Worm (Caenorhabditis elegans) whole organism, L3 larva: ENCODE results near the gene Y51H4A.6.

Experiments
- R02D3.7 ChIP-seq: fragments of 150-350 bp; optimal IDR thresholded peaks from 2 replicates; lab custom pipeline; 2014; ENCODE audit warnings: missing biosample characterization, missing genetic modification characterization
- ceh-16 ChIP-seq: sonication (generic microtip); optimal IDR thresholded peaks from 2 replicates; lab custom pipeline; 2017; ENCODE audit warnings: missing biosample characterization, missing genetic modification characterization
- ceh-28 ChIP-seq: fragments of 150-350 bp; optimal IDR thresholded peaks from 2 replicates; lab custom pipeline; 2014; ENCODE audit warnings: missing biosample characterization, missing genetic modification reagents, missing genetic modification characterization
- ceh-82 ChIP-seq: fragments of 150-350 bp; optimal IDR thresholded peaks from 2 replicates; lab custom pipeline; 2014; ENCODE audit warnings: missing biosample characterization, missing genetic modification characterization
- daf-12 ChIP-seq: fragments of 150-350 bp; optimal IDR thresholded peaks from 2 replicates; lab custom pipeline; 2014; ENCODE audit warnings: missing biosample characterization, missing genetic modification reagents, missing genetic modification characterization
- egl-27 ChIP-seq: sonication (generic microtip); optimal IDR thresholded peaks from 4 replicates; lab custom pipeline; 2017; ENCODE audit warnings: missing biosample characterization, missing genetic modification reagents, missing genetic modification characterization
- egl-5 ChIP-seq: fragments of 150-350 bp; optimal IDR thresholded peaks from 2 replicates; lab custom pipeline; 2017; ENCODE audit warnings: missing biosample characterization, missing genetic modification reagents, missing genetic modification characterization, inconsistent platforms
- elt-1 ChIP-seq: fragments of 150-350 bp; optimal IDR thresholded peaks from 2 replicates; lab custom pipeline; 2014; ENCODE audit warnings: missing biosample characterization, missing genetic modification characterization
- elt-2 ChIP-seq: sonication (generic microtip); optimal IDR thresholded peaks from 2 replicates; lab custom pipeline; 2016; ENCODE audit warnings: missing genetic modification reagents, mild to moderate bottlenecking, missing genetic modification characterization, missing compliant biosample characterization
- eor-1 ChIP-seq, 2 experiments: fragments of 150-350 bp; optimal IDR thresholded peaks; 2 replicates each; lab custom pipeline; 2014 to 2018; ENCODE audit warnings: missing biosample characterization in 2 of 2, missing genetic modification characterization in 2 of 2
- hmg-11 ChIP-seq: sonication (generic microtip); optimal IDR thresholded peaks from 2 replicates; lab custom pipeline; 2016; ENCODE audit warnings: missing genetic modification characterization, missing compliant biosample characterization
- lin-15B ChIP-seq: fragments of 150-350 bp; optimal IDR thresholded peaks from 2 replicates; lab custom pipeline; 2014; ENCODE audit warnings: missing biosample characterization, missing genetic modification characterization
- lin-39 ChIP-seq: fragments of 150-350 bp; optimal IDR thresholded peaks from 2 replicates; lab custom pipeline; 2018; ENCODE audit warnings: missing biosample characterization, missing genetic modification reagents, missing genetic modification characterization
- lsy-12 ChIP-seq: sonication (generic microtip); optimal IDR thresholded peaks from 2 replicates; lab custom pipeline; 2016; ENCODE audit warnings: mild to moderate bottlenecking, missing genetic modification characterization, missing compliant biosample characterization
- mdl-1 ChIP-seq: fragments of 150-350 bp; optimal IDR thresholded peaks from 2 replicates; lab custom pipeline; 2014; ENCODE audit warnings: missing biosample characterization, missing genetic modification characterization
- nhr-12 ChIP-seq: fragments of 150-350 bp; optimal IDR thresholded peaks from 2 replicates; lab custom pipeline; 2014; ENCODE audit warnings: missing biosample characterization, missing genetic modification characterization
- nhr-25 ChIP-seq: sonication (generic microtip); optimal IDR thresholded peaks from 2 replicates; lab custom pipeline; 2017; ENCODE audit warnings: missing biosample characterization, missing genetic modification characterization
- nhr-28 ChIP-seq: fragments of 150-350 bp; optimal IDR thresholded peaks from 2 replicates; lab custom pipeline; 2014; ENCODE audit warnings: missing biosample characterization, missing genetic modification characterization
- nhr-67 ChIP-seq: fragments of 150-350 bp; optimal IDR thresholded peaks from 2 replicates; lab custom pipeline; 2014; ENCODE audit warnings: missing biosample characterization, missing genetic modification characterization
- nhr-77 ChIP-seq: fragments of 150-350 bp; optimal IDR thresholded peaks from 2 replicates; lab custom pipeline; 2014; ENCODE audit warnings: missing biosample characterization, missing genetic modification characterization
- pqm-1 ChIP-seq: fragments of 150-350 bp; optimal IDR thresholded peaks from 2 replicates; lab custom pipeline; 2017; ENCODE audit warnings: missing biosample characterization, missing genetic modification characterization, inconsistent platforms
- sea-2 ChIP-seq: fragments of 150-350 bp; sonication (generic microtip); optimal IDR thresholded peaks from 4 replicates; lab custom pipeline; 2014; ENCODE audit warnings: missing biosample characterization, missing genetic modification reagents, missing genetic modification characterization
- snpc-4 ChIP-seq: fragments of 150-350 bp; optimal IDR thresholded peaks from 2 replicates; lab custom pipeline; 2014; ENCODE audit warnings: missing biosample characterization, missing genetic modification characterization
- tbx-2 ChIP-seq: sonication (generic microtip); optimal IDR thresholded peaks from 2 replicates; lab custom pipeline; 2016; ENCODE audit warnings: mild to moderate bottlenecking, missing genetic modification characterization, missing compliant biosample characterization
- unc-39 ChIP-seq: sonication (generic microtip); optimal IDR thresholded peaks from 4 replicates; lab custom pipeline; 2017; ENCODE audit warnings: missing biosample characterization, missing genetic modification characterization
- unc-62 ChIP-seq: fragments of 150-350 bp; sonication (generic microtip); optimal IDR thresholded peaks from 4 replicates; lab custom pipeline; 2014; ENCODE audit warnings: missing biosample characterization, missing genetic modification reagents, missing genetic modification characterization

The Y51H4A.6 gene

ce11 chrIV:16540540-16540939, 7.1 kb downstream of the Y51H4A.6 start:
- TF ChIP-seq nhr-12 (tag; lab: Kevin White, UChicago), result no peak
- no peak for TF ChIP-seq ceh-16 (tag; lab: Kevin White, UChicago)
- no peak for TF ChIP-seq unc-39 (tag; lab: Kevin White, UChicago)
- TF ChIP-seq, all 47 proteins: peak for 0

- TF ChIP-seq elt-1 (tag; lab: Kevin White, UChicago), result no peak
Measured at ce11 chrIV:16542649-16543048, 9.2 kb downstream of the Y51H4A.6 start, which contains the start of gene uroc-1. Gene uroc-1, minus strand, starts transcription at chrIV:16542749.

- TF ChIP-seq egl-27 (tag; lab: Kevin White, UChicago), result no peak
- no peak for TF ChIP-seq hmg-11 (tag; lab: Kevin White, UChicago)
- no peak for TF ChIP-seq snpc-4 (tag; lab: Kevin White, UChicago)
- no peak for TF ChIP-seq lsy-12 (tag; lab: Kevin White, UChicago)
- TF ChIP-seq mdl-1 (tag; lab: Kevin White, UChicago), result no peak
- TF ChIP-seq elt-2 (tag; lab: Kevin White, UChicago), result no peak
Measured at ce11 chrIV:16551457-16551856, 18.0 kb downstream of the Y51H4A.6 start.

ce11 chrIV:16560971-16561370, 27.5 kb downstream of the Y51H4A.6 start:
- TF ChIP-seq unc-62 (GFP tag; lab: Kevin White, UChicago) (no peak), daf-12 (no peak), egl-27 (tag; lab: Kevin White, UChicago) (no peak), eor-1 (tag; optimal IDR thresholded peaks at IDR 0.05; lab: Kevin White, UChicago) (no peak), lin-39 (tag; lab: Kevin White, UChicago) (no peak), ceh-82 (tag; lab: Kevin White, UChicago) (no peak), lin-15B (no peak), hmg-11 (tag; lab: Kevin White, UChicago) (no peak), ceh-28 (tag; lab: Kevin White, UChicago) (no peak)

- TF ChIP-seq tbx-2 (tag; lab: Kevin White, UChicago) (no peak), R02D3.7 (no peak), nhr-28 (no peak), lsy-12 (tag; lab: Kevin White, UChicago) (no peak), nhr-25 (tag; lab: Kevin White, UChicago) (no peak), ceh-16 (tag; lab: Kevin White, UChicago) (no peak), nhr-67 (tag; lab: Kevin White, UChicago) (no peak), ceh-28 (tag; lab: Kevin White, UChicago) (no peak), nhr-77 (tag; lab: Kevin White, UChicago) (no peak), pqm-1 (tag; lab: Kevin White, UChicago) (no peak), egl-5 (tag; lab: Kevin White, UChicago) (no peak), sea-2 (no peak)
- TF ChIP-seq, all 47 proteins: peak for 0
Measured at ce11 chrIV:16578449-16578848, 45.0 kb downstream of the Y51H4A.6 start, which contains the start of gene Y51H4A.8. Gene Y51H4A.8, minus strand, starts transcription at chrIV:16578549.
